Worm (Caenorhabditis elegans): Measurements from ENCODE around the gene K09F6.13.

DNA sequence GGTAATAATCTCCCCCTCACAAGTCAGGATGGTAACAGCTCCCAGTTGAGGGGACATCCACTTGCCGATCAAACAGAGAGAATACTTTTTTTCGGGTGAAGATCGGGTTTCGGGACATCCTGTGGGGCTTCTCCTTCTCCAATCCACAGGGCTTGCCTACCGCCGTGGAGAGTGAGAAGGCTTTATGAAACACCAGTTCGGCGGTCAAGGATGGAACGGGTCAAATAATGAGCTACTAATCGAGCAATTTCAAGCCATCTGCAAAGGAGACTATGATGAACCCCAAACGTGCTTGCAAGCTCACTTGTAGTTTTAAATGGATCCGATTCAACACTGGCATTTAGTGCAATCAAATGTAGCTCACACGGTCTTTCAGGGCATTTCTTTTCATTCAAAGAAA lies 4.2 kb upstream of the K09F6.13 start:
- TF ChIP-seq hmg-4 (GFP tag; optimal IDR thresholded peaks at IDR 0.05) (no peak), tra-4 (tag; optimal IDR thresholded peaks at IDR 0.05) (no peak), B0310.2 (tag; optimal IDR thresholded peaks at IDR 0.05) (no peak), ama-1 (optimal IDR thresholded peaks at IDR 0.05) (no peak), ceh-13 (GFP tag; optimal IDR thresholded peaks at IDR 0.05) (no peak), ets-7 (tag; optimal IDR thresholded peaks at IDR 0.05) (no peak), scrt-1 (GFP tag; IDR thresholded peaks at IDR 0.05) (no peak), tbx-11 (GFP tag; IDR thresholded peaks at IDR 0.05) (no peak), F13C5.2 (tag; optimal IDR thresholded peaks at IDR 0.05) (no peak), sea-1 (GFP tag; conservative IDR thresholded peaks at IDR 0.05) (no peak), flt-1 (GFP tag; IDR thresholded peaks at IDR 0.05) (no peak), ceh-36 (tag; optimal IDR thresholded peaks at IDR 0.05) (no peak), pes-1 (GFP tag; IDR thresholded peaks at IDR 0.05) (no peak)

Measured in whole organism, early embryonic.